Fruit fly (Drosophila melanogaster): Measurements from ENCODE around the gene Ada.

Gene Ada

dm6 chr3R:9064874-9065273, at the start of gene Ada, which contains the start of gene beag (continued):
- TF ChIP-seq odd (GFP tag; optimal IDR thresholded peaks at IDR 0.05) (no peak), Hr3 (GFP tag; optimal IDR thresholded peaks at IDR 0.05) (peak; percentile 6), chn (GFP tag; optimal IDR thresholded peaks at IDR 0.05) (peak; percentile 39), Abd-B (GFP tag; optimal IDR thresholded peaks at IDR 0.05) (no peak), CG14441 (GFP tag; IDR thresholded peaks at IDR 0.05) (no peak), pzg (GFP tag; optimal IDR thresholded peaks at IDR 0.05) (peak; percentile 73), CG2120 (GFP tag; optimal IDR thresholded peaks at IDR 0.05) (peak; percentile 81), Mes4 (GFP tag; optimal IDR thresholded peaks at IDR 0.05) (no peak), CG7372 (GFP tag; IDR thresholded peaks at IDR 0.05) (0 out of 2 replicates have a peak, but pooled peaks have one; percentile 26), Mrtf (GFP tag; IDR thresholded peaks at IDR 0.05) (no peak), Ets97D (GFP tag; optimal IDR thresholded peaks at IDR 0.05) (peak; percentile 3), NfI (GFP tag; optimal IDR thresholded peaks at IDR 0.05) (no peak), bbx (GFP tag; IDR thresholded peaks at IDR 0.05; ENCODE audit: partially characterized antibody) (peak; percentile 30; the same call in 1 of the 2 replicates), CG1024 (GFP tag; IDR thresholded peaks at IDR 0.05) (no peak), jing (GFP tag; optimal IDR thresholded peaks at IDR 0.05) (no peak), CG11456 (GFP tag; IDR thresholded peaks at IDR 0.05) (no peak), hbn (GFP tag; IDR thresholded peaks at IDR 0.05; ENCODE audit: partially characterized antibody) (0 out of 2 replicates have a peak, but pooled peaks have one; percentile 13), CG6175 (GFP tag; IDR thresholded peaks at IDR 0.05) (no peak), CG7745 (tag; optimal IDR thresholded peaks at IDR 0.05) (no peak), CG13296 (GFP tag; optimal IDR thresholded peaks at IDR 0.05) (peak; percentile 51), dmrt99B (tag; optimal IDR thresholded peaks at IDR 0.05) (no peak), vfl (GFP tag; optimal IDR thresholded peaks at IDR 0.05) (no peak), oc (tag; optimal IDR thresholded peaks at IDR 0.05) (no peak), Poxn (GFP tag; IDR thresholded peaks at IDR 0.05) (no peak), CG18476 (GFP tag; optimal IDR thresholded peaks at IDR 0.05) (no peak), pb (GFP tag; optimal IDR thresholded peaks at IDR 0.05) (no peak), CG2202 (tag; optimal IDR thresholded peaks at IDR 0.05) (no peak), CG14710 (tag; optimal IDR thresholded peaks at IDR 0.05) (peak; percentile 61), CG11093 (GFP tag; IDR thresholded peaks at IDR 0.05) (no peak), CG13894 (tag; optimal IDR thresholded peaks at IDR 0.05) (peak; percentile 73), fru (optimal IDR thresholded peaks at IDR 0.05) (no peak), tll (GFP tag; optimal IDR thresholded peaks at IDR 0.05) (no peak), HLHmδ (GFP tag; optimal IDR thresholded peaks at IDR 0.05) (no peak), dan (GFP tag; IDR thresholded peaks at IDR 0.05) (no peak), pum (GFP tag; optimal IDR thresholded peaks at IDR 0.05) (no peak), Optix (GFP tag; IDR thresholded peaks at IDR 0.05) (no peak), Spps (tag; optimal IDR thresholded peaks at IDR 0.05) (no peak), danr (GFP tag; IDR thresholded peaks at IDR 0.05) (no peak), CG3847 (GFP tag; IDR thresholded peaks at IDR 0.05) (peak; percentile 52; the same call in 1 of the 2 replicates), inv (GFP tag; IDR thresholded peaks at IDR 0.05; ENCODE audit: partially characterized antibody) (0 out of 2 replicates have a peak, but pooled peaks have one; percentile 18), caup (GFP tag; optimal IDR thresholded peaks at IDR 0.05; ENCODE audit: severe bottlenecking) (no peak), CG34376 (GFP tag; optimal IDR thresholded peaks at IDR 0.05) (peak; percentile 60), Dek (tag; optimal IDR thresholded peaks at IDR 0.05) (peak; percentile 61), Dip2 (GFP tag; IDR thresholded peaks at IDR 0.05) (no peak), sens (GFP tag) (peak; percentile 69), en (GFP tag; optimal IDR thresholded peaks at IDR 0.05) (no peak), CG4854 (GFP tag; optimal IDR thresholded peaks at IDR 0.05) (no peak), seq (GFP tag; IDR thresholded peaks at IDR 0.05) (no peak), CG15696 (tag; optimal IDR thresholded peaks at IDR 0.05) (peak; percentile 34), E2f2 (GFP tag; IDR thresholded peaks at IDR 0.05) (peak; percentile 71), ind (GFP tag; optimal IDR thresholded peaks at IDR 0.05) (peak; percentile 26), Fer1 (GFP tag; optimal IDR thresholded peaks at IDR 0.05) (peak; percentile 65)
